Worm (Caenorhabditis elegans) whole organism, early embryonic: ENCODE measurements around the gene C07C7.3.

ENCODE experiments used
- B0310.2 ChIP-seq: sonication (generic microtip); optimal IDR thresholded peaks from 2 replicates; lab custom pipeline; 2016; ENCODE audit warnings: mild to moderate bottlenecking, missing genetic modification characterization, missing compliant biosample characterization
- ama-1 ChIP-seq: fragments of 150-350 bp; optimal IDR thresholded peaks from 2 replicates; lab custom pipeline; 2014
- ceh-36 ChIP-seq: sonication (generic microtip); optimal IDR thresholded peaks from 2 replicates; lab custom pipeline; 2016; ENCODE audit warnings: missing genetic modification characterization, inconsistent platforms, missing compliant biosample characterization
- ets-7 ChIP-seq: sonication (generic microtip); optimal IDR thresholded peaks from 2 replicates; lab custom pipeline; 2016; ENCODE audit warnings: missing genotype, missing genetic modification characterization, missing compliant biosample characterization
- flt-1 ChIP-seq: fragments of 200-800 bp; sonication (Bioruptor generic); IDR thresholded peaks from 2 replicates; pipeline ENCODE4 v1.3.6; 2022; ENCODE audit warnings: missing genetic modification characterization, missing compliant biosample characterization
- hmbx-1 ChIP-seq: sonication (generic microtip); optimal IDR thresholded peaks from 2 replicates; lab custom pipeline; 2016; ENCODE audit warnings: mild to moderate bottlenecking, missing genetic modification characterization, missing compliant biosample characterization
- hnd-1 ChIP-seq: sonication (generic microtip); optimal IDR thresholded peaks from 2 replicates; lab custom pipeline; 2016; ENCODE audit warnings: missing genetic modification characterization, missing compliant biosample characterization
- scrt-1 ChIP-seq: fragments of 200-800 bp; sonication (Bioruptor generic); IDR thresholded peaks from 2 replicates; pipeline ENCODE4 v1.3.6; 2022; ENCODE audit warnings: missing genetic modification characterization, missing compliant biosample characterization

ce11 chrIV:9146819-9147518 is 18.9 kb upstream of the C07C7.3 start, which contains the start of the genes rpb-12 and aly-2:
- TF ChIP-seq hnd-1 (tag; lab: Kevin White, UChicago) (no peak), hmbx-1 (tag; lab: Kevin White, UChicago) (no peak), flt-1 (no peak), ama-1 (lab: Kevin White, UChicago) (no peak), ceh-36 (no peak), B0310.2 (tag; lab: Kevin White, UChicago) (no peak), scrt-1 (GFP tag; lab: Robert Waterston, UW) (no peak), ets-7 (tag; lab: Kevin White, UChicago) (no peak)
